Worm (Caenorhabditis elegans) whole organism, L4/young adult: ENCODE results near the gene F18A12.7.

Experiments used
- dao-5 ChIP-seq: sonication (generic microtip); optimal IDR thresholded peaks from 2 replicates; lab custom pipeline; 2016; ENCODE audit warnings: missing genotype, missing genetic modification characterization, moderate library complexity, missing compliant biosample characterization
- him-1 ChIP-seq: sonication (generic microtip); optimal IDR thresholded peaks from 2 replicates; lab custom pipeline; 2016; ENCODE audit warnings: missing genotype, missing genetic modification reagents, missing genetic modification characterization, missing compliant biosample characterization

ce11 chrII:3438280-3438679, 24.0 kb upstream of the F18A12.7 start:
- no peak for TF ChIP-seq dao-5
- TF ChIP-seq him-1 (tag; lab: Kevin White, UChicago) = no peak
